Worm (Caenorhabditis elegans) whole organism, L1 larva: Measurements from ENCODE around the gene F53C11.1.

Experiments
- C34B4.2 ChIP-seq: sonication (generic microtip); optimal IDR thresholded peaks from 2 replicates; lab custom pipeline; 2017; ENCODE audit warnings: mild to moderate bottlenecking, missing genetic modification characterization, missing compliant biosample characterization
- blmp-1 ChIP-seq: fragments of 150-350 bp; optimal IDR thresholded peaks from 2 replicates; lab custom pipeline; 2014; ENCODE audit warnings: missing biosample characterization, missing genetic modification characterization
- ceh-63 ChIP-seq: fragments of 200-800 bp; sonication (Bioruptor generic); optimal IDR thresholded peaks from 2 replicates; lab custom pipeline; 2018; ENCODE audit warnings: mild to moderate bottlenecking, missing genetic modification characterization, missing compliant biosample characterization
- ceh-82 ChIP-seq, 3 experiments: fragments of 150-350 bp in 1 of 3; sonication (generic microtip) in 2 of 3; optimal IDR thresholded peaks; 2 replicates each; lab custom pipeline; 2014 to 2017; ENCODE audit warnings: missing biosample characterization in 3 of 3, missing genetic modification characterization in 3 of 3
- dpl-1 ChIP-seq, 3 experiments: fragments of 150-350 bp in 2 of 3; sonication (generic microtip) in 1 of 3; optimal IDR thresholded peaks; 2 replicates each; lab custom pipeline; 2014 to 2017; ENCODE audit warnings: missing biosample characterization in 3 of 3, missing genetic modification characterization in 3 of 3, missing genetic modification reagents in 3 of 3
- efl-1 ChIP-seq, 4 experiments: fragments of 150-350 bp; optimal IDR thresholded peaks in 3 of 4; peaks in 1 of 4; 1 replicate in 1 of 4; 2 replicates in 3 of 4; lab custom pipeline; 2014; ENCODE audit warnings: missing biosample characterization in 2 of 4, missing genetic modification characterization in 2 of 4, missing genetic modification reagents in 2 of 4
- efl-3 ChIP-seq: fragments of 200-800 bp; sonication (Bioruptor generic); optimal IDR thresholded peaks from 2 replicates; lab custom pipeline; 2018; ENCODE audit warnings: mild to moderate bottlenecking, missing genetic modification characterization, missing compliant biosample characterization
- egl-27 ChIP-seq, 2 experiments: fragments of 150-350 bp in 1 of 2; sonication (generic microtip); optimal IDR thresholded peaks; 3 replicates each; lab custom pipeline; 2017 to 2018; ENCODE audit warnings: missing biosample characterization in 2 of 2, missing genetic modification characterization in 2 of 2, missing genetic modification reagents in 2 of 2
- elt-2 ChIP-seq: sonication (generic microtip); optimal IDR thresholded peaks from 2 replicates; lab custom pipeline; 2016; ENCODE audit warnings: missing genetic modification characterization, mild to moderate bottlenecking, inconsistent platforms, missing compliant biosample characterization, missing genetic modification reagents
- fkh-8 ChIP-seq: sonication (generic microtip); optimal IDR thresholded peaks from 2 replicates; lab custom pipeline; 2016; ENCODE audit warnings: mild to moderate bottlenecking, missing genetic modification characterization, missing compliant biosample characterization
- fos-1 ChIP-seq: fragments of 150-350 bp; optimal IDR thresholded peaks from 2 replicates; lab custom pipeline; 2014; ENCODE audit warnings: missing biosample characterization, missing genetic modification characterization
- grh-1 ChIP-seq: fragments of 200-800 bp; sonication (Bioruptor generic); IDR thresholded peaks from 2 replicates; pipeline ENCODE4 v1.3.6; 2022; ENCODE audit warnings: missing genetic modification reagents, missing genetic modification characterization, missing compliant biosample characterization
- hlh-17 ChIP-seq: fragments of 200-800 bp; sonication (Bioruptor generic); optimal IDR thresholded peaks from 2 replicates; lab custom pipeline; 2018; ENCODE audit warnings: missing genetic modification characterization, mild to moderate bottlenecking, missing compliant biosample characterization, moderate library complexity, borderline replicate concordance
- hlh-4 ChIP-seq: sonication (generic microtip); optimal IDR thresholded peaks from 2 replicates; lab custom pipeline; 2016; ENCODE audit warnings: mild to moderate bottlenecking, missing genetic modification characterization, missing compliant biosample characterization
- lin-13 ChIP-seq: fragments of 150-350 bp; optimal IDR thresholded peaks from 2 replicates; lab custom pipeline; 2014; ENCODE audit warnings: missing biosample characterization, missing genetic modification reagents, missing genetic modification characterization
- lin-14 ChIP-seq: fragments of 200-800 bp; sonication (Bioruptor generic); optimal IDR thresholded peaks from 2 replicates; lab custom pipeline; 2018; ENCODE audit warnings: mild to moderate bottlenecking, missing genetic modification characterization, moderate library complexity, missing compliant biosample characterization
- lir-3 ChIP-seq: sonication (generic microtip); optimal IDR thresholded peaks from 2 replicates; lab custom pipeline; 2016; ENCODE audit warnings: mild to moderate bottlenecking, missing genetic modification characterization, moderate library complexity, missing compliant biosample characterization; ENCODE audit not compliant: poor library complexity
- lsy-2 ChIP-seq, 2 experiments: fragments of 150-350 bp; optimal IDR thresholded peaks; 2 replicates each; lab custom pipeline; 2014; ENCODE audit warnings: missing biosample characterization in 2 of 2, missing genetic modification characterization in 2 of 2
- mab-9 ChIP-seq: fragments of 200-800 bp; sonication (Bioruptor generic); IDR thresholded peaks from 2 replicates; pipeline ENCODE4 v1.3.6; 2022; ENCODE audit warnings: missing genetic modification reagents, missing genetic modification characterization, missing compliant biosample characterization
- mdl-1 ChIP-seq, 2 experiments: fragments of 150-350 bp; optimal IDR thresholded peaks; 2 replicates each; lab custom pipeline; 2014 to 2017; ENCODE audit warnings: missing biosample characterization in 2 of 2, missing genetic modification characterization in 2 of 2, inconsistent platforms in 1 of 2
- mef-2 ChIP-seq: fragments of 150-350 bp; optimal IDR thresholded peaks from 2 replicates; lab custom pipeline; 2014; ENCODE audit warnings: missing biosample characterization, missing genetic modification characterization
- mep-1 ChIP-seq: fragments of 150-350 bp; optimal IDR thresholded peaks from 2 replicates; lab custom pipeline; 2014; ENCODE audit warnings: missing biosample characterization, missing genetic modification characterization
- nhr-12 ChIP-seq: sonication (generic microtip); optimal IDR thresholded peaks from 2 replicates; lab custom pipeline; 2017; ENCODE audit warnings: missing biosample characterization, missing genetic modification characterization
- nhr-28 ChIP-seq: fragments of 150-350 bp; optimal IDR thresholded peaks from 2 replicates; lab custom pipeline; 2014; ENCODE audit warnings: missing biosample characterization, missing genetic modification characterization
- nhr-71 ChIP-seq: sonication (generic microtip); optimal IDR thresholded peaks from 2 replicates; lab custom pipeline; 2016; ENCODE audit warnings: mild to moderate bottlenecking, missing genetic modification characterization, moderate library complexity, missing compliant biosample characterization
- nhr-76 ChIP-seq: sonication (generic microtip); optimal IDR thresholded peaks from 2 replicates; lab custom pipeline; 2017; ENCODE audit warnings: missing biosample characterization, missing genetic modification characterization
- nhr-85 ChIP-seq: sonication (generic microtip); peaks from one replicate; lab custom pipeline; 2016; ENCODE audit warnings: missing genetic modification characterization, inconsistent platforms, missing compliant biosample characterization
- pag-3 ChIP-seq: sonication (generic microtip); optimal IDR thresholded peaks from 2 replicates; lab custom pipeline; 2017; ENCODE audit warnings: missing genetic modification characterization, mild to moderate bottlenecking, missing compliant biosample characterization, antibody characterized with exemption, borderline replicate concordance; ENCODE audit not compliant: insufficient read depth
- pax-3 ChIP-seq: fragments of 200-800 bp; sonication (Bioruptor generic); optimal IDR thresholded peaks from 2 replicates; lab custom pipeline; 2018; ENCODE audit warnings: mild to moderate bottlenecking, missing genetic modification characterization, moderate library complexity, missing compliant biosample characterization
- pqm-1 ChIP-seq: sonication (generic microtip); optimal IDR thresholded peaks from 3 replicates; lab custom pipeline; 2017; ENCODE audit warnings: missing biosample characterization, missing genetic modification characterization
- skn-1 ChIP-seq: fragments of 150-350 bp; optimal IDR thresholded peaks from 2 replicates; lab custom pipeline; 2014; ENCODE audit warnings: missing biosample characterization, missing genetic modification characterization
- snu-23 ChIP-seq: sonication (generic microtip); optimal IDR thresholded peaks from 2 replicates; lab custom pipeline; 2016; ENCODE audit warnings: missing genetic modification characterization, missing compliant biosample characterization
- sox-4 ChIP-seq: sonication (generic microtip); optimal IDR thresholded peaks from 2 replicates; lab custom pipeline; 2016; ENCODE audit warnings: missing genetic modification characterization, missing compliant biosample characterization
- sup-37 ChIP-seq: fragments of 200-800 bp; sonication (Bioruptor generic); optimal IDR thresholded peaks from 2 replicates; lab custom pipeline; 2018; ENCODE audit warnings: mild to moderate bottlenecking, missing genetic modification characterization, missing compliant biosample characterization
- swsn-7 ChIP-seq: sonication (generic microtip); optimal IDR thresholded peaks from 2 replicates; lab custom pipeline; 2016; ENCODE audit warnings: missing genetic modification characterization, missing compliant biosample characterization
- tbx-2 ChIP-seq: sonication (generic microtip); optimal IDR thresholded peaks from 2 replicates; lab custom pipeline; 2016; ENCODE audit warnings: missing genetic modification characterization, missing compliant biosample characterization
- tlp-1 ChIP-seq: fragments of 150-350 bp; optimal IDR thresholded peaks from 2 replicates; lab custom pipeline; 2014; ENCODE audit warnings: missing biosample characterization, missing genetic modification characterization
- vab-15 ChIP-seq: sonication (generic microtip); optimal IDR thresholded peaks from 2 replicates; lab custom pipeline; 2017; ENCODE audit warnings: missing genotype, mild to moderate bottlenecking, missing genetic modification characterization, missing compliant biosample characterization
- xbp-1 ChIP-seq: sonication (generic microtip); optimal IDR thresholded peaks from 2 replicates; lab custom pipeline; 2016; ENCODE audit warnings: missing genetic modification characterization, missing compliant biosample characterization

Gene F53C11.1

ce11 chrV:13744901-13745300, 30.7 kb upstream of the F53C11.1 start, which contains the start of gene F35E12.9:
F35E12.9 (minus strand) TSS chrV:13745127.
- TF ChIP-seq sup-37 (GFP tag; lab: Kevin White, UChicago): no peak
- peak; percentile 78 for TF ChIP-seq elt-2
- TF ChIP-seq pax-3: peak; percentile 55
- TF ChIP-seq, all 84 proteins: peak for 2

- TF ChIP-seq tbx-2 (tag; lab: Kevin White, UChicago): no peak
- TF ChIP-seq fos-1 (tag; lab: Kevin White, UChicago): no peak
- no peak for TF ChIP-seq ceh-63 (GFP tag; lab: Kevin White, UChicago)
- TF ChIP-seq lsy-2 (tag; optimal IDR thresholded peaks at IDR 0.05; lab: Kevin White, UChicago): no peak
Observed at ce11 chrV:13748658-13749057, 26.9 kb upstream of the F53C11.1 start, which contains the start of gene F35E12.10. F35E12.10 (minus strand) TSS chrV:13748758.

DNA sequence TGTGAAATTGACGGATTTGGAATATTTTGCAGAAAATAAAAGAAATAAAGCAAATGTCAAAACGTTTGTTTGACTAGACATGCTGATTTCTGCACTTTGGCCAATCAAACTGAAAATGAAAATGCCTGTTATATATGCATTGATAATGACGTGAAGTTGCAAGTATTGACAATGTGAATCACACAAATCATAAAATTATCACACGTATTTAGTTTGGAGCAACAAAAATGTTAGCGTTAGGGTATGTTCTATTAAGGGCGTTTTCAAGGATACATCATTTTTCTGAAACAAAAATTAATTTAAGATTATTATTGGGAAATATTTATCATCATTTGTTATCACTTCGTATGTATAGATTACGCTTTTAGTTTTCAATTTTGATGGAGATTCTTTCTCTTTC, 23.8 kb upstream of the F53C11.1 start, which contains the start of gene cld-9:
Gene cld-9, minus strand, starts transcription at position 81 of the 400 bp plus-strand sequence.
- TF ChIP-seq pax-3 (no peak), grh-1 (GFP tag; lab: Robert Waterston, UW) (no peak), elt-2 (peak; percentile 41), nhr-12 (tag; lab: Kevin White, UChicago) (no peak), tlp-1 (no peak), hlh-17 (no peak), snu-23 (GFP tag; lab: Kevin White, UChicago) (no peak)

DNA sequence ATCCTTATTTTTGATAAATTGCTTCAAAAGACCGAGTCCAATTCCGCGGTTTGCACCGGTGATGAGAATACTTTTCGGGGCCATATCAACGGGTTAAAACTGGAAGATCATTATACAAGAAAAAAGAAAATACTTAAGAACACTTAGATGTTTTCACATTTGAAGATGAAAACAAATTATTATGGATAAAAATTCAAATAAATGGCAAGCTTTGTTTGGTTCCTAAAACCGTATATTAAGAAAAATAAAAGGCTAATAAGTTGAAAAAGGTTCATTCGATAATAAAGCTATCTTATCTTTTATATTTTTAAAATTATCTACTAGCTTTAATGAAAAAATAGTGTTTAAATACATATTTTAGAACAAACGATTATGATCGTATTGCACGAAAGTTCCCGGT, 22.1 kb upstream of the F53C11.1 start, which contains the start of gene F20G2.1:
Gene F20G2.1, minus strand, starts transcription at position 101 of the 400 bp plus-strand sequence.
- TF ChIP-seq mep-1: no peak
- no peak for TF ChIP-seq lin-13 (GFP tag; lab: Kevin White, UChicago)
- no peak for TF ChIP-seq egl-27 (tag; optimal IDR thresholded peaks at IDR 0.05; lab: Kevin White, UChicago)
- TF ChIP-seq efl-1 (optimal IDR thresholded peaks at IDR 0.05; lab: Kevin White, UChicago): no peak
- TF ChIP-seq efl-1 (GFP tag; optimal IDR thresholded peaks at IDR 0.05 in 1 of 2; lab: Kevin White, UChicago): no peak
- TF ChIP-seq sox-4 (tag; lab: Kevin White, UChicago): no peak
- TF ChIP-seq lir-3 (tag; lab: Kevin White, UChicago): no peak
- no peak for TF ChIP-seq mdl-1 (tag; optimal IDR thresholded peaks at IDR 0.05; lab: Kevin White, UChicago)
- TF ChIP-seq hlh-4 (tag; lab: Kevin White, UChicago): no peak

ce11 chrV:13756359-13757091, 19.1 kb upstream of the F53C11.1 start, which contains the start of gene F20G2.2:
F20G2.2 (minus strand) TSS chrV:13756409.
- TF ChIP-seq lin-14 (GFP tag; lab: Kevin White, UChicago) (peak; percentile 72), nhr-85 (tag; lab: Kevin White, UChicago) (peak; percentile 13), nhr-71 (tag; lab: Kevin White, UChicago) (peak; percentile 44), mep-1 (peak; percentile 38), skn-1 (peak; percentile 56), blmp-1 (peak; percentile 23), xbp-1 (no peak), C34B4.2 (tag; lab: Kevin White, UChicago) (no peak), snu-23 (GFP tag; lab: Kevin White, UChicago) (peak; percentile 24), vab-15 (no peak), efl-1 (optimal IDR thresholded peaks at IDR 0.05; lab: Kevin White, UChicago) (no peak), efl-1 (GFP tag; optimal IDR thresholded peaks at IDR 0.05 in 1 of 2; lab: Kevin White, UChicago) (peak in 1 of 2 experiments; percentile 11)
- TF ChIP-seq, all 84 proteins: peak for 8

DNA sequence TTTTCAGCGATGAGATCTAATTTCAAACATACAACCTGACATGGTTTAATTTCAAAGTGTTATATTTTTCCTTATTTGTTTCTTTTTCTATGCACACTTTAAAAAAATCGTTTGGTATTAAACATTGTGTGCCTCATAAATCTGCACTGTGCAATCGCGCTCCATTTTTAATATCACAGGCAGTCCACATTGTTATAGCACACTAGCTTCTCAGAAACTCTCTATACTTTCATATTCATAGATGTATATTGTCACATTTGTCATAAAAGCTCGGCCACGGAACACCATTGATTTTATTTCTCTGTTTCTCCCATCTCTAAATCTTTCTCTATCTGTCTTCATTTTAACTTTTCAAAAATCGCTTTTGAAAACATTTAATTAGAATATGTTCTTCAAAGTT, 18.2 kb upstream of the F53C11.1 start:
- TF ChIP-seq dpl-1 (GFP tag; optimal IDR thresholded peaks at IDR 0.05; lab: Kevin White, UChicago) (peak in 1 of 3 experiments; percentile 51), nhr-76 (tag; lab: Kevin White, UChicago) (no peak), mef-2 (tag; lab: Kevin White, UChicago) (no peak), swsn-7 (tag; lab: Kevin White, UChicago) (no peak), mab-9 (GFP tag; lab: Robert Waterston, UW) (no peak), pag-3 (tag; lab: Kevin White, UChicago) (no peak), snu-23 (GFP tag; lab: Kevin White, UChicago) (no peak), efl-3 (GFP tag; lab: Kevin White, UChicago) (no peak), nhr-28 (tag; lab: Kevin White, UChicago) (no peak), efl-1 (optimal IDR thresholded peaks at IDR 0.05; lab: Kevin White, UChicago) (peak; percentile 25 to 29), efl-1 (GFP tag; optimal IDR thresholded peaks at IDR 0.05 in 1 of 2; lab: Kevin White, UChicago) (peak in 1 of 2 experiments; percentile 46), fkh-8 (peak; percentile 80), xbp-1 (no peak), pqm-1 (tag; lab: Kevin White, UChicago) (no peak), ceh-82 (tag; optimal IDR thresholded peaks at IDR 0.05; lab: Kevin White, UChicago) (peak in 1 of 3 experiments; percentile 15), nhr-71 (tag; lab: Kevin White, UChicago) (peak; percentile 16)
